Worm (Caenorhabditis elegans) whole organism, L4 larva: ENCODE data around the gene srbc-40.

Source experiments
- F44E2.7 ChIP-seq: fragments of 200-800 bp; sonication (Bioruptor generic); IDR thresholded peaks from 2 replicates; pipeline ENCODE4 v2.1.2; 2022; ENCODE audit warnings: missing genetic modification characterization, missing compliant biosample characterization
- F49E8.2 ChIP-seq: sonication (generic microtip); optimal IDR thresholded peaks from 2 replicates; lab custom pipeline; 2016; ENCODE audit warnings: missing compliant biosample characterization, mild to moderate bottlenecking, missing genetic modification characterization, borderline replicate concordance
- R02D3.7 ChIP-seq: fragments of 150-350 bp; sonication (generic microtip); optimal IDR thresholded peaks from 3 replicates; lab custom pipeline; 2014; ENCODE audit warnings: missing biosample characterization, missing genetic modification characterization
- T26A8.4 ChIP-seq: fragments of 200-800 bp; sonication (Bioruptor generic); IDR thresholded peaks from 2 replicates; pipeline ENCODE4 v1.3.6; 2022; ENCODE audit warnings: missing genetic modification characterization, missing compliant biosample characterization
- Y48G9A.11 ChIP-seq: fragments of 200-800 bp; sonication (Bioruptor generic); IDR thresholded peaks from 2 replicates; pipeline ENCODE4 v1.3.6; 2022; ENCODE audit warnings: missing genetic modification reagents, missing genetic modification characterization, missing compliant biosample characterization
- Y5F2A.4 ChIP-seq: fragments of 200-800 bp; sonication (Bioruptor generic); optimal IDR thresholded peaks from 2 replicates; lab custom pipeline; 2018; ENCODE audit warnings: mild to moderate bottlenecking, missing genetic modification characterization, missing compliant biosample characterization
- ZK337.2 ChIP-seq: fragments of 200-800 bp; sonication (Bioruptor generic); IDR thresholded peaks from 2 replicates; pipeline ENCODE4 v1.3.6; 2022; ENCODE audit warnings: missing genetic modification reagents, missing genetic modification characterization, missing compliant biosample characterization
- aha-1 ChIP-seq: fragments of 150-350 bp; peaks from one replicate; lab custom pipeline; 2014; ENCODE audit warnings: missing biosample characterization, missing genetic modification characterization
- aly-2 ChIP-seq: sonication (generic microtip); optimal IDR thresholded peaks from 2 replicates; lab custom pipeline; 2018; ENCODE audit warnings: missing biosample characterization, missing genetic modification characterization
- ama-1 ChIP-seq: fragments of 150-350 bp; optimal IDR thresholded peaks from 2 replicates; lab custom pipeline; 2014; ENCODE audit warnings: inconsistent platforms, mixed read lengths
- ceh-44 ChIP-seq: fragments of 200-800 bp; sonication (Bioruptor generic); IDR thresholded peaks from 2 replicates; pipeline ENCODE4 v1.3.6; 2022; ENCODE audit warnings: missing genetic modification reagents, missing genetic modification characterization, missing compliant biosample characterization
- ceh-82 ChIP-seq: sonication (generic microtip); optimal IDR thresholded peaks from 2 replicates; lab custom pipeline; 2017; ENCODE audit warnings: missing biosample characterization, missing genetic modification characterization
- dmd-9 ChIP-seq: fragments of 200-800 bp; sonication (Bioruptor generic); IDR thresholded peaks from 2 replicates; pipeline ENCODE4 v1.3.6; 2022; ENCODE audit warnings: missing genetic modification reagents, missing genetic modification characterization, missing compliant biosample characterization
- duxl-1 ChIP-seq: sonication (generic microtip); optimal IDR thresholded peaks from 2 replicates; lab custom pipeline; 2016; ENCODE audit warnings: mild to moderate bottlenecking, missing genetic modification characterization, moderate library complexity, missing compliant biosample characterization; ENCODE audit not compliant: poor library complexity
- fos-1 ChIP-seq: fragments of 150-350 bp; optimal IDR thresholded peaks from 2 replicates; lab custom pipeline; 2014; ENCODE audit warnings: missing biosample characterization, missing genetic modification characterization
- lin-13 ChIP-seq: fragments of 150-350 bp; optimal IDR thresholded peaks from 2 replicates; lab custom pipeline; 2014; ENCODE audit warnings: missing biosample characterization, missing genetic modification reagents, missing genetic modification characterization
- lin-39 ChIP-seq: fragments of 150-350 bp; optimal IDR thresholded peaks from 2 replicates; lab custom pipeline; 2014; ENCODE audit warnings: missing biosample characterization, missing genetic modification reagents, missing genetic modification characterization
- madf-5 ChIP-seq, 2 experiments: fragments of 200-800 bp; sonication (Bioruptor generic); IDR thresholded peaks; 2 replicates each; pipeline ENCODE4 v1.3.6; 2022; ENCODE audit warnings: missing compliant biosample characterization in 2 of 2, missing genetic modification characterization in 2 of 2
- madf-9 ChIP-seq: fragments of 200-800 bp; sonication (Bioruptor generic); conservative IDR thresholded peaks from 2 replicates; pipeline ENCODE4 v1.3.6; 2022; ENCODE audit warnings: missing genetic modification reagents, missing genetic modification characterization, missing compliant biosample characterization
- mep-1 ChIP-seq: fragments of 150-350 bp; sonication (generic microtip); optimal IDR thresholded peaks from 3 replicates; lab custom pipeline; 2014; ENCODE audit warnings: missing biosample characterization, missing genetic modification characterization
- mxl-3 ChIP-seq: fragments of 200-800 bp; sonication (Bioruptor generic); optimal IDR thresholded peaks from 2 replicates; lab custom pipeline; 2018; ENCODE audit warnings: mild to moderate bottlenecking, missing genetic modification characterization, missing compliant biosample characterization
- nhr-11 ChIP-seq: fragments of 150-350 bp; optimal IDR thresholded peaks from 2 replicates; lab custom pipeline; 2014; ENCODE audit warnings: missing biosample characterization, missing genetic modification characterization
- nhr-41 ChIP-seq: fragments of 200-800 bp; sonication (Bioruptor generic); IDR thresholded peaks from 2 replicates; pipeline ENCODE4 v1.3.6; 2022; ENCODE audit warnings: missing genetic modification reagents, missing genetic modification characterization, missing compliant biosample characterization
- nhr-48 ChIP-seq: sonication (generic microtip); optimal IDR thresholded peaks from 2 replicates; lab custom pipeline; 2016; ENCODE audit warnings: mild to moderate bottlenecking, missing genetic modification characterization, missing compliant biosample characterization
- saeg-2 ChIP-seq: fragments of 200-800 bp; sonication (Bioruptor generic); IDR thresholded peaks from 2 replicates; pipeline ENCODE4 v1.3.6; 2022; ENCODE audit warnings: missing genetic modification reagents, missing genetic modification characterization, missing compliant biosample characterization
- sdz-12 ChIP-seq: fragments of 200-800 bp; sonication (Bioruptor generic); optimal IDR thresholded peaks from 2 replicates; lab custom pipeline; 2018; ENCODE audit warnings: mild to moderate bottlenecking, missing genetic modification characterization, missing compliant biosample characterization
- set-16 ChIP-seq: fragments of 200-800 bp; sonication (Bioruptor generic); IDR thresholded peaks from 2 replicates; pipeline ENCODE4 v1.3.6; 2022; ENCODE audit warnings: missing genetic modification reagents, missing genetic modification characterization, missing compliant biosample characterization
- skn-1 ChIP-seq: fragments of 150-350 bp; optimal IDR thresholded peaks from 2 replicates; lab custom pipeline; 2014; ENCODE audit warnings: missing biosample characterization, missing genetic modification characterization
- snpc-1.2 ChIP-seq: fragments of 200-800 bp; sonication (Bioruptor generic); IDR thresholded peaks from 2 replicates; pipeline ENCODE4 v1.3.6; 2022; ENCODE audit warnings: missing genetic modification reagents, missing genetic modification characterization, missing compliant biosample characterization
- snpc-4 ChIP-seq: fragments of 150-350 bp; optimal IDR thresholded peaks from 2 replicates; lab custom pipeline; 2014; ENCODE audit warnings: missing biosample characterization, missing genetic modification characterization
- tra-1 ChIP-seq: fragments of 200-800 bp; sonication (Bioruptor generic); IDR thresholded peaks from 2 replicates; pipeline ENCODE4 v1.3.6; 2022; ENCODE audit warnings: missing genetic modification reagents, missing genetic modification characterization, missing compliant biosample characterization
- unc-39 ChIP-seq: sonication (generic microtip); optimal IDR thresholded peaks from 2 replicates; lab custom pipeline; 2017; ENCODE audit warnings: missing biosample characterization, missing genetic modification characterization
- unc-62 ChIP-seq, 3 experiments: fragments of 150-350 bp in 1 of 3; sonication (generic microtip); optimal IDR thresholded peaks in 2 of 3; peaks in 1 of 3; 1 replicate in 1 of 3; 2 replicates in 2 of 3; lab custom pipeline; 2014 to 2017; ENCODE audit warnings: missing biosample characterization in 3 of 3, missing genetic modification characterization in 3 of 3, missing genetic modification reagents in 3 of 3, missing genotype in 1 of 3
- vab-7 ChIP-seq: fragments of 200-800 bp; sonication (Bioruptor generic); IDR thresholded peaks from 2 replicates; pipeline ENCODE4 v1.3.6; 2022; ENCODE audit warnings: missing genetic modification reagents, missing genetic modification characterization, missing compliant biosample characterization
- zfp-2 ChIP-seq: sonication (generic microtip); optimal IDR thresholded peaks from 2 replicates; lab custom pipeline; 2016; ENCODE audit warnings: mild to moderate bottlenecking, missing genetic modification characterization, missing compliant biosample characterization
- ztf-7 ChIP-seq: fragments of 150-350 bp; optimal IDR thresholded peaks from 2 replicates; lab custom pipeline; 2014; ENCODE audit warnings: missing biosample characterization, missing genetic modification characterization

srbc-40 gene

ce11 chrV:723895-724352 is 4.3 kb upstream of the srbc-40 start, which contains the start of gene fbxb-72 (continued):
- TF ChIP-seq Y48G9A.11 (0 out of 2 replicates have a peak, but pooled peaks have one; percentile 14), dmd-9 (GFP tag; lab: Robert Waterston, UW) (no peak; the same call in 1 of the 2 replicates), madf-9 (GFP tag; lab: Robert Waterston, UW) (no peak), ceh-44 (GFP tag; lab: Robert Waterston, UW) (no peak), T26A8.4 (peak; percentile 96), unc-62 (GFP tag; optimal IDR thresholded peaks at IDR 0.05 in 1 of 2; lab: Kevin White, UChicago) (peak in 1 of 2 experiments; percentile 80), unc-62 (tag; optimal IDR thresholded peaks at IDR 0.05; lab: Kevin White, UChicago) (no peak), lin-13 (GFP tag; lab: Kevin White, UChicago) (peak; percentile 14), fos-1 (tag; lab: Kevin White, UChicago) (no peak), duxl-1 (tag; lab: Kevin White, UChicago) (peak; percentile 75), skn-1 (tag; lab: Kevin White, UChicago) (no peak), nhr-11 (peak; percentile 49), tra-1 (GFP tag; lab: Robert Waterston, UW) (no peak; the same call in 1 of the 2 replicates), F49E8.2 (tag; lab: Kevin White, UChicago) (no peak), snpc-1.2 (GFP tag; lab: Robert Waterston, UW) (peak; percentile 58; the same call in 1 of the 2 replicates), nhr-41 (GFP tag; lab: Robert Waterston, UW) (0 out of 2 replicates have a peak, but pooled peaks have one; percentile 7), madf-5 (GFP tag; IDR thresholded peaks at IDR 0.05; lab: Robert Waterston, UW) (no peak), Y5F2A.4 (peak; percentile 33)

- TF ChIP-seq ztf-7 (tag; lab: Kevin White, UChicago) (no peak), ZK337.2 (no peak), lin-39 (tag; lab: Kevin White, UChicago) (no peak), ceh-82 (tag; lab: Kevin White, UChicago) (no peak), saeg-2 (GFP tag; lab: Robert Waterston, UW) (no peak), unc-62 (GFP tag; optimal IDR thresholded peaks at IDR 0.05 in 1 of 2; lab: Kevin White, UChicago) (no peak), unc-62 (tag; optimal IDR thresholded peaks at IDR 0.05; lab: Kevin White, UChicago) (no peak), aha-1 (tag; lab: Kevin White, UChicago) (peak; percentile 95)
Measured at ce11 chrV:722889-723288, 3.3 kb upstream of the srbc-40 start.

ce11 chrV:712882-713281 is 6.7 kb downstream of the srbc-40 start, which contains the start of gene cyp-33C11:
Gene cyp-33C11, minus strand, starts transcription at chrV:712982.
- TF ChIP-seq skn-1 (tag; lab: Kevin White, UChicago) (no peak), vab-7 (GFP tag; lab: Robert Waterston, UW) (no peak), F44E2.7 (GFP tag; lab: Robert Waterston, UW) (no peak), snpc-4 (tag; lab: Kevin White, UChicago) (no peak)

ce11 chrV:708808-709207 is 10.8 kb downstream of the srbc-40 start, which contains the start of gene srbc-39:
Gene srbc-39, plus strand, starts transcription at chrV:709108.
- TF ChIP-seq snpc-4 (tag; lab: Kevin White, UChicago) = no peak
- TF ChIP-seq ztf-7 (tag; lab: Kevin White, UChicago) = no peak
- no peak for TF ChIP-seq dmd-9 (GFP tag; lab: Robert Waterston, UW)
- TF ChIP-seq ama-1 (lab: Kevin White, UChicago) = no peak
- TF ChIP-seq skn-1 (tag; lab: Kevin White, UChicago) = no peak
- no peak for TF ChIP-seq snpc-1.2 (GFP tag; lab: Robert Waterston, UW)
- TF ChIP-seq mep-1 (tag; lab: Kevin White, UChicago) = no peak
- TF ChIP-seq set-16 (GFP tag; lab: Robert Waterston, UW) = no peak
- TF ChIP-seq duxl-1 (tag; lab: Kevin White, UChicago) = no peak
- TF ChIP-seq zfp-2 (tag; lab: Kevin White, UChicago) = no peak
- TF ChIP-seq mxl-3 (GFP tag; lab: Kevin White, UChicago) = no peak
- no peak for TF ChIP-seq unc-39 (tag; lab: Kevin White, UChicago)
- no peak for TF ChIP-seq sdz-12 (GFP tag; lab: Kevin White, UChicago)
- TF ChIP-seq nhr-48 = no peak
- TF ChIP-seq Y48G9A.11 = no peak
- TF ChIP-seq R02D3.7 (tag; lab: Kevin White, UChicago) = no peak
- TF ChIP-seq aly-2 (tag; lab: Kevin White, UChicago) = no peak
